Worm (Caenorhabditis elegans) whole organism, L1 larva: Measurements from ENCODE around the gene srt-50.

Experiments
- aly-2 ChIP-seq: fragments of 150-350 bp; optimal IDR thresholded peaks from 2 replicates; lab custom pipeline; 2014; ENCODE audit warnings: missing biosample characterization, missing genetic modification characterization
- ama-1 ChIP-seq: fragments of 150-350 bp; optimal IDR thresholded peaks from 2 replicates; lab custom pipeline; 2014
- ceh-82 ChIP-seq, 3 experiments: fragments of 150-350 bp in 1 of 3; sonication (generic microtip) in 2 of 3; optimal IDR thresholded peaks; 2 replicates each; lab custom pipeline; 2014 to 2017; ENCODE audit warnings: missing biosample characterization in 3 of 3, missing genetic modification characterization in 3 of 3
- lin-15B ChIP-seq: fragments of 150-350 bp; sonication (generic microtip); optimal IDR thresholded peaks from 3 replicates; lab custom pipeline; 2014; ENCODE audit warnings: missing biosample characterization, missing genetic modification characterization
- lin-39 ChIP-seq: fragments of 150-350 bp; optimal IDR thresholded peaks from 2 replicates; lab custom pipeline; 2014; ENCODE audit warnings: missing biosample characterization, missing genetic modification reagents, missing genetic modification characterization
- nhr-28 ChIP-seq: fragments of 150-350 bp; optimal IDR thresholded peaks from 2 replicates; lab custom pipeline; 2014; ENCODE audit warnings: missing biosample characterization, missing genetic modification characterization
- sox-4 ChIP-seq: sonication (generic microtip); optimal IDR thresholded peaks from 2 replicates; lab custom pipeline; 2016; ENCODE audit warnings: missing genetic modification characterization, missing compliant biosample characterization
- sup-37 ChIP-seq: fragments of 200-800 bp; sonication (Bioruptor generic); optimal IDR thresholded peaks from 2 replicates; lab custom pipeline; 2018; ENCODE audit warnings: mild to moderate bottlenecking, missing genetic modification characterization, missing compliant biosample characterization
- tbx-2 ChIP-seq: sonication (generic microtip); optimal IDR thresholded peaks from 2 replicates; lab custom pipeline; 2016; ENCODE audit warnings: missing genetic modification characterization, missing compliant biosample characterization
- unc-130 ChIP-seq: fragments of 150-350 bp; optimal IDR thresholded peaks from 2 replicates; lab custom pipeline; 2017; ENCODE audit warnings: missing biosample characterization, missing genetic modification characterization, inconsistent platforms
- zag-1 ChIP-seq: fragments of 150-350 bp; optimal IDR thresholded peaks from 2 replicates; lab custom pipeline; 2014; ENCODE audit warnings: missing biosample characterization, missing genetic modification characterization

ce11 chrIV:15103224-15103679, 28.8 kb downstream of the srt-50 start, which contains the start of gene srt-44:
- TF ChIP-seq ama-1 (lab: Kevin White, UChicago) (no peak), tbx-2 (tag; lab: Kevin White, UChicago) (no peak), zag-1 (no peak), ceh-82 (tag; optimal IDR thresholded peaks at IDR 0.05; lab: Kevin White, UChicago) (no peak), lin-39 (tag; lab: Kevin White, UChicago) (no peak), lin-15B (no peak), sox-4 (tag; lab: Kevin White, UChicago) (no peak), nhr-28 (tag; lab: Kevin White, UChicago) (no peak), aly-2 (tag; lab: Kevin White, UChicago) (no peak), sup-37 (no peak), unc-130 (tag; lab: Kevin White, UChicago) (no peak)
